Worm (Caenorhabditis elegans) whole organism, young adult: ENCODE data around the gene pcp-3.

Source experiments
- ama-1 ChIP-seq, 3 experiments: fragments of 150-350 bp in 1 of 3; sonication (generic microtip) in 2 of 3; optimal IDR thresholded peaks; 2 replicates each; lab custom pipeline; 2014 to 2018; ENCODE audit warnings: missing biosample characterization in 2 of 3, missing genetic modification characterization in 2 of 3, missing genetic modification reagents in 2 of 3
- madf-3 ChIP-seq: fragments of 200-800 bp; sonication (Bioruptor generic); IDR thresholded peaks from 2 replicates; pipeline ENCODE4 v1.3.6; 2022; ENCODE audit warnings: missing genetic modification reagents, missing genetic modification characterization, missing compliant biosample characterization
- madf-8 ChIP-seq: fragments of 200-800 bp; sonication (Bioruptor generic); conservative IDR thresholded peaks from 2 replicates; pipeline ENCODE4 v1.3.6; 2022; ENCODE audit warnings: missing genetic modification reagents, missing genetic modification characterization, missing compliant biosample characterization
- mxl-1 ChIP-seq: sonication (generic microtip); optimal IDR thresholded peaks from 2 replicates; lab custom pipeline; 2016; ENCODE audit warnings: missing genetic modification characterization, missing compliant biosample characterization
- nfya-2 ChIP-seq: fragments of 200-800 bp; sonication (Bioruptor generic); IDR thresholded peaks from 2 replicates; pipeline ENCODE4 v1.3.6; 2022; ENCODE audit warnings: missing genetic modification reagents, missing genetic modification characterization, missing compliant biosample characterization

ce11 chrIV:9198136-9198535 lies 39.3 kb upstream of the pcp-3 start:
- TF ChIP-seq madf-3 (GFP tag; lab: Robert Waterston, UW) (no peak), ama-1 (optimal IDR thresholded peaks at IDR 0.05; lab: Kevin White, UChicago) (no peak), ama-1 (GFP tag; optimal IDR thresholded peaks at IDR 0.05; lab: Kevin White, UChicago) (no peak), nfya-2 (no peak), mxl-1 (no peak), madf-8 (GFP tag; lab: Robert Waterston, UW) (no peak)
